Worm (Caenorhabditis elegans): Measurements from ENCODE around the gene T02G5.14.

Gene T02G5.14

DNA sequence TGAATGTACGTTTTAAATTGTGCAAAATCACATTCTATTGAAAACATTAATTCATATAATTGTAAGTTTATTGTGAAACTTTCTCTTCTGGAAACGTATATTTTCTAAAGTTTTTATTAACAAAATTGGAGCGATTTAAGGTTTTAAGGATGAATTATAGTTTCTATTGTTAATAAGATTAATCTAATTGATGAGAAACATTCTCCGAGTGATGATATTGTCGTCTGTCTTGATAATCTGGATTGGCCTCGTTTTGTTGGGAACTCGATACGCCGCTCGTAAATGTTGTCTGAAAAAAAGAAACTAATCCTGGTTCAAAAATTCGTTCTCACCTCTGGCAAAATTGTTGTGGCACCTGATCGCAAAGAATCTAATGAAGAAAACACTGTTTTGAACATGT is 22.2 kb downstream of the T02G5.14 start (continued):
- TF ChIP-seq egl-18 (GFP tag; IDR thresholded peaks at IDR 0.05) (no peak), C17E4.6 (GFP tag; IDR thresholded peaks at IDR 0.05) (no peak), ekl-4 (GFP tag; IDR thresholded peaks at IDR 0.05) (peak; percentile 62; the same call in 1 of the 2 replicates), F52B5.7 (tag; optimal IDR thresholded peaks at IDR 0.05) (no peak), let-607 (tag; optimal IDR thresholded peaks at IDR 0.05) (no peak), dpl-1 (GFP tag; optimal IDR thresholded peaks at IDR 0.05) (no peak), him-1 (tag; optimal IDR thresholded peaks at IDR 0.05) (no peak), ceh-27 (GFP tag; optimal IDR thresholded peaks at IDR 0.05) (no peak), F33H1.4 (GFP tag; IDR thresholded peaks at IDR 0.05) (0 out of 2 replicates have a peak, but pooled peaks have one; percentile 5), madf-3 (GFP tag; IDR thresholded peaks at IDR 0.05) (0 out of 2 replicates have a peak, but pooled peaks have one; percentile 6), D2030.7 (GFP tag; IDR thresholded peaks at IDR 0.05) (no peak)

DNA sequence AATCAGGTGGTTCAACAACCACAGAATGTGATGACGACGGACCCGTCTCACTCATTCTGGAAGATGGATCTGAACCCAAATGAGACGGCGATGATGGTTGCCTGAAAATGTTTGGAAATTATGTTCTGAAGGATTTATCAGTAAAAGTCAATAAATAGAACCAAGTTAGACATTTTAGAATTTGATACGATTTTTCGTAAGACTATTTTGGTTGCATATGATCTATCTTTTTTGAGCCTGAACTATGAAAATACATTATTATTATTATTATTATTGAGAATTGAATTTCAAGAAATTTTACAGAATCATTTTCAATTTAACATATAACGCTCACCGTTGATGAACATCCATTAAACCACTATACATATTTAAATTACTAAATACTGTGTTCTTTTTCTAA is 25.8 kb downstream of the T02G5.14 start, which contains the start of gene F10E7.9:
F10E7.9 (minus strand) TSS at position 101 of the 400 bp plus-strand sequence.
- no peak for TF ChIP-seq F33H1.4 (GFP tag; IDR thresholded peaks at IDR 0.05)

DNA sequence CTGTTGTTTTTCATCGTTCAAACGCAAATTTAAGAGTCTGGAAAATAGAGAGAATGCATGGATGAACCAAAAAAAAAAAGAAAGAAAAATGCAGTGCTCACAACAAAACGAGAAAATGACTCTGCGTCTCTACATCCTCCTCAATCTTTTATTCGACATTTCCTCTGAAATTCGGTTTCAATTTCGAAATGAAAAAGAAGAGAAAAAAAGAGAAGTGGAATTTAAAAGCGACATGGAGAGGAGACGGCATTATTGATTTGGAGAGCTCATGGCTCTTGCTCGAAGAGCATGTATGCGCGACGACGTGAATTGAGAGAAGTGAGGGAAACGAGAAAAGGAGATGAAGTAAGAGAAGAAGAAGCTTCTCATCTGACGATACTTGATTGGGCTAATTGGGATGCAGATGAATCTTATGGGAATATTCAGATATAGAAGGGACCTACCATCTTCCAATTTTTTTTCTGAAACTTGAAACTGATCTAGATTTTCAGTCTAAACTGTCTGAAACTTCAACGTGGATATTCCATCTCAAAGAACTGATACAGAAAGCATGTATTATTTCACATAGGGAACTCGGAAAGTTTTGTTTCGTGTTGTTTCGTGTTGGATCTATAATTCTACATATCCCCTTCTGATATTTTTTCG is 27.0 kb downstream of the T02G5.14 start:
- TF ChIP-seq egl-18 (GFP tag; IDR thresholded peaks at IDR 0.05) (no peak), F10E7.11 (tag; optimal IDR thresholded peaks at IDR 0.05) (peak; percentile 21)

DNA sequence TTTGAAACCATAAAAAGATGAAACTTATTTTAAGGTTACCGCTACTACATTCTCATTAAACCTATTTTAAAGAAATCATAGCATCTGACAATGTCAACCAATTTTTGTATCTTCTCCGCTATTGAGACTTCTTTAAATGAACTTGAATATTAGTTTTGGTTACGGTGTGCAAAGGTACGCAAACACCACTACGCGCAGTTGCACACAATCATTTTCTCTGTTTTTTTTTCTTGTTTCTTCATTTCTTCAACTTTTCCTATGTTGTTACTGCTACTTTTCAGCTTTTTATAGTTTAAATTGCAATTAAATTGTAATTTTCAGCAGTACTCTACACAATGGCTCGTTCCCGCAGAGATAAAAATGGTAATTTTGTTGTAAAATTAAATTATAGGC is 27.5 kb downstream of the T02G5.14 start, which contains the start of gene F10E7.5:
F10E7.5 (plus strand) TSS at position 322 of the 393 bp plus-strand sequence.
- TF ChIP-seq attf-3 (GFP tag; conservative IDR thresholded peaks at IDR 0.05): peak; percentile 65
- TF ChIP-seq him-1 (tag; optimal IDR thresholded peaks at IDR 0.05): peak; percentile 23
- no peak for TF ChIP-seq Y53G8AR.9 (GFP tag; conservative IDR thresholded peaks at IDR 0.05)
- TF ChIP-seq F23B12.7 (tag; optimal IDR thresholded peaks at IDR 0.05; ENCODE audit: insufficient read depth): peak; percentile 23
- peak in 1 of 3 experiments; percentile 50 for TF ChIP-seq lin-35 (GFP tag; optimal IDR thresholded peaks at IDR 0.05)
- peak; percentile 74 for TF ChIP-seq lsl-1 (GFP tag; optimal IDR thresholded peaks at IDR 0.05)

DNA sequence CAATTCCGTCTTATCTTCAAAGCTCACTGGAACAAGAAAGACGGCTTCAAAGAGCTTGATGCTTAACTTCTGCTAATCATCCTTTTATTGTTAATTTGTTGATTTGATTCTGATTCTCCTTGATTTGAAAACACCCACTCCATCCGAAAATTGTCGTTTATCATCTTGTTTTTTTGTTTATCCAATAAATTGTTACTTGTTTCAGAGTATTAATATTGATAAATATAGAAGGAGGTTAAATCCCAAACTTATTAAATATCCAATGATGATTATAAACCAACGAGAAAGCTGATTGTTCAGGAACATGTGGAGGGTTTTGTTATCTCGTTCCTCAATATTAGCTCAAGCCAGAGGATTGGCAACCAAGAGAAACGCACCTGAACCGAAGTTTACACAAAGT is 28.7 kb downstream of the T02G5.14 start, which contains the start of gene F10E7.6:
F10E7.6 (plus strand) TSS at position 301 of the 400 bp plus-strand sequence.
- no peak for TF ChIP-seq ceh-100 (GFP tag; IDR thresholded peaks at IDR 0.05)
- no peak for TF ChIP-seq madf-8 (GFP tag; conservative IDR thresholded peaks at IDR 0.05)
- no peak for TF ChIP-seq lin-26 (GFP tag; IDR thresholded peaks at IDR 0.05)
- no peak for TF ChIP-seq Y56A3A.18 (GFP tag; IDR thresholded peaks at IDR 0.05)
- TF ChIP-seq tbp1 (GFP tag; optimal IDR thresholded peaks at IDR 0.05): no peak
- TF ChIP-seq F22D6.2 (tag; optimal IDR thresholded peaks at IDR 0.05): no peak
- no peak for TF ChIP-seq ccch-3 (GFP tag; optimal IDR thresholded peaks at IDR 0.05)
- no peak for TF ChIP-seq him-1 (tag; optimal IDR thresholded peaks at IDR 0.05)
- TF ChIP-seq attf-3 (GFP tag; conservative IDR thresholded peaks at IDR 0.05): no peak
- no peak for TF ChIP-seq hrde-1 (tag; optimal IDR thresholded peaks at IDR 0.05; ENCODE audit: borderline replicate concordance)
- TF ChIP-seq nfya-2 (GFP tag; IDR thresholded peaks at IDR 0.05): no peak
- TF ChIP-seq nhr-80 (tag; optimal IDR thresholded peaks at IDR 0.05): no peak
- TF ChIP-seq ztf-22 (GFP tag; optimal IDR thresholded peaks at IDR 0.05): no peak
- no peak for TF ChIP-seq unc-130 (GFP tag; optimal IDR thresholded peaks at IDR 0.05)
- no peak for TF ChIP-seq mcd-1 (GFP tag; IDR thresholded peaks at IDR 0.05)
- no peak for TF ChIP-seq B0035.1 (tag; optimal IDR thresholded peaks at IDR 0.05)
